Worm (Caenorhabditis elegans) whole organism, L3 larva: ENCODE data around the gene cnc-2.

Experiments
- R02D3.7 ChIP-seq: fragments of 150-350 bp; optimal IDR thresholded peaks from 2 replicates; lab custom pipeline; 2014; ENCODE audit warnings: missing biosample characterization, missing genetic modification characterization
- ZK546.5 ChIP-seq: sonication (generic microtip); optimal IDR thresholded peaks from 2 replicates; lab custom pipeline; 2017; ENCODE audit warnings: missing biosample characterization, missing genetic modification characterization
- ama-1 ChIP-seq: fragments of 150-350 bp; optimal IDR thresholded peaks from 2 replicates; lab custom pipeline; 2018
- ceh-28 ChIP-seq: fragments of 150-350 bp; optimal IDR thresholded peaks from 2 replicates; lab custom pipeline; 2014; ENCODE audit warnings: missing biosample characterization, missing genetic modification reagents, missing genetic modification characterization
- ceh-9 ChIP-seq: sonication (generic microtip); optimal IDR thresholded peaks from 2 replicates; lab custom pipeline; 2018; ENCODE audit warnings: missing biosample characterization, missing genetic modification characterization
- egl-27 ChIP-seq: sonication (generic microtip); optimal IDR thresholded peaks from 4 replicates; lab custom pipeline; 2017; ENCODE audit warnings: missing biosample characterization, missing genetic modification reagents, missing genetic modification characterization
- egl-5 ChIP-seq: fragments of 150-350 bp; optimal IDR thresholded peaks from 2 replicates; lab custom pipeline; 2017; ENCODE audit warnings: missing biosample characterization, missing genetic modification reagents, missing genetic modification characterization, inconsistent platforms
- elt-1 ChIP-seq: fragments of 150-350 bp; optimal IDR thresholded peaks from 2 replicates; lab custom pipeline; 2014; ENCODE audit warnings: missing biosample characterization, missing genetic modification characterization
- elt-2 ChIP-seq: sonication (generic microtip); optimal IDR thresholded peaks from 2 replicates; lab custom pipeline; 2016; ENCODE audit warnings: missing genetic modification reagents, mild to moderate bottlenecking, missing genetic modification characterization, missing compliant biosample characterization
- elt-3 ChIP-seq, 3 experiments: fragments of 150-350 bp in 1 of 3; sonication (generic microtip) in 2 of 3; optimal IDR thresholded peaks; 2 replicates in 2 of 3; 4 replicates in 1 of 3; lab custom pipeline; 2014 to 2017; ENCODE audit warnings: missing biosample characterization in 3 of 3, missing genetic modification characterization in 3 of 3
- fkh-10 ChIP-seq: sonication (generic microtip); optimal IDR thresholded peaks from 2 replicates; lab custom pipeline; 2017; ENCODE audit warnings: missing biosample characterization, missing genetic modification reagents, missing genetic modification characterization
- fos-1 ChIP-seq: fragments of 150-350 bp; optimal IDR thresholded peaks from 2 replicates; lab custom pipeline; 2014; ENCODE audit warnings: missing biosample characterization, missing genetic modification characterization
- hmg-11 ChIP-seq: sonication (generic microtip); optimal IDR thresholded peaks from 2 replicates; lab custom pipeline; 2016; ENCODE audit warnings: missing genetic modification characterization, missing compliant biosample characterization
- jun-1 ChIP-seq: fragments of 150-350 bp; optimal IDR thresholded peaks from 2 replicates; lab custom pipeline; 2014; ENCODE audit warnings: missing biosample characterization, missing genetic modification reagents, missing genetic modification characterization
- lin-15B ChIP-seq: fragments of 150-350 bp; optimal IDR thresholded peaks from 2 replicates; lab custom pipeline; 2014; ENCODE audit warnings: missing biosample characterization, missing genetic modification characterization
- lsy-12 ChIP-seq: sonication (generic microtip); optimal IDR thresholded peaks from 2 replicates; lab custom pipeline; 2016; ENCODE audit warnings: mild to moderate bottlenecking, missing genetic modification characterization, missing compliant biosample characterization
- mdl-1 ChIP-seq: fragments of 150-350 bp; optimal IDR thresholded peaks from 2 replicates; lab custom pipeline; 2014; ENCODE audit warnings: missing biosample characterization, missing genetic modification characterization
- mml-1 ChIP-seq: fragments of 150-350 bp; sonication (generic microtip); optimal IDR thresholded peaks from 3 replicates; lab custom pipeline; 2014; ENCODE audit warnings: missing biosample characterization, missing genetic modification characterization
- nfya-1 ChIP-seq: sonication (generic microtip); optimal IDR thresholded peaks from 2 replicates; lab custom pipeline; 2017; ENCODE audit warnings: missing genetic modification characterization, mild to moderate bottlenecking, missing compliant biosample characterization, antibody characterized with exemption, moderate library complexity; ENCODE audit not compliant: insufficient read depth
- nhr-12 ChIP-seq: fragments of 150-350 bp; optimal IDR thresholded peaks from 2 replicates; lab custom pipeline; 2014; ENCODE audit warnings: missing biosample characterization, missing genetic modification characterization
- nhr-25 ChIP-seq: sonication (generic microtip); optimal IDR thresholded peaks from 2 replicates; lab custom pipeline; 2017; ENCODE audit warnings: missing biosample characterization, missing genetic modification characterization
- nhr-28 ChIP-seq: fragments of 150-350 bp; optimal IDR thresholded peaks from 2 replicates; lab custom pipeline; 2014; ENCODE audit warnings: missing biosample characterization, missing genetic modification characterization
- nhr-43 ChIP-seq: sonication (generic microtip); optimal IDR thresholded peaks from 2 replicates; lab custom pipeline; 2016; ENCODE audit warnings: mild to moderate bottlenecking, missing genetic modification characterization, missing compliant biosample characterization; ENCODE audit not compliant: poor library complexity, severe bottlenecking
- nhr-77 ChIP-seq: fragments of 150-350 bp; optimal IDR thresholded peaks from 2 replicates; lab custom pipeline; 2014; ENCODE audit warnings: missing biosample characterization, missing genetic modification characterization
- pha-4 ChIP-seq: fragments of 150-350 bp; optimal IDR thresholded peaks from 2 replicates; lab custom pipeline; 2014; ENCODE audit warnings: missing biosample characterization, missing genetic modification reagents, missing genetic modification characterization
- pqm-1 ChIP-seq: fragments of 150-350 bp; optimal IDR thresholded peaks from 2 replicates; lab custom pipeline; 2017; ENCODE audit warnings: missing biosample characterization, missing genetic modification characterization, inconsistent platforms
- sea-2 ChIP-seq: fragments of 150-350 bp; sonication (generic microtip); optimal IDR thresholded peaks from 4 replicates; lab custom pipeline; 2014; ENCODE audit warnings: missing biosample characterization, missing genetic modification reagents, missing genetic modification characterization
- skn-1 ChIP-seq: fragments of 150-350 bp; optimal IDR thresholded peaks from 2 replicates; lab custom pipeline; 2014; ENCODE audit warnings: missing biosample characterization, missing genetic modification characterization
- snpc-4 ChIP-seq: fragments of 150-350 bp; optimal IDR thresholded peaks from 2 replicates; lab custom pipeline; 2014; ENCODE audit warnings: missing biosample characterization, missing genetic modification characterization
- tbx-2 ChIP-seq: sonication (generic microtip); optimal IDR thresholded peaks from 2 replicates; lab custom pipeline; 2016; ENCODE audit warnings: mild to moderate bottlenecking, missing genetic modification characterization, missing compliant biosample characterization
- unc-39 ChIP-seq: sonication (generic microtip); optimal IDR thresholded peaks from 4 replicates; lab custom pipeline; 2017; ENCODE audit warnings: missing biosample characterization, missing genetic modification characterization
- zag-1 ChIP-seq: fragments of 150-350 bp; optimal IDR thresholded peaks from 2 replicates; lab custom pipeline; 2014; ENCODE audit warnings: missing biosample characterization, missing genetic modification characterization
- ztf-11 ChIP-seq: fragments of 150-350 bp; optimal IDR thresholded peaks from 2 replicates; lab custom pipeline; 2014; ENCODE audit warnings: missing biosample characterization, missing genetic modification characterization
- ztf-4 ChIP-seq: fragments of 150-350 bp; optimal IDR thresholded peaks from 2 replicates; lab custom pipeline; 2014; ENCODE audit warnings: missing biosample characterization, missing genetic modification characterization

The cnc-2 gene

ce11 chrV:1488642-1489041 lies 38.7 kb upstream of the cnc-2 start:
- TF ChIP-seq ceh-9 (no peak), ceh-28 (tag; lab: Kevin White, UChicago) (no peak), elt-2 (no peak), skn-1 (tag; lab: Kevin White, UChicago) (no peak), elt-3 (tag; optimal IDR thresholded peaks at IDR 0.05; lab: Kevin White, UChicago) (no peak), nfya-1 (tag; lab: Kevin White, UChicago) (no peak), nhr-28 (no peak), nhr-25 (tag; lab: Kevin White, UChicago) (no peak), R02D3.7 (tag; lab: Kevin White, UChicago) (no peak), pqm-1 (tag; lab: Kevin White, UChicago) (no peak), ztf-11 (no peak), ztf-4 (no peak), hmg-11 (tag; lab: Kevin White, UChicago) (no peak), elt-1 (tag; lab: Kevin White, UChicago) (no peak), mml-1 (tag; lab: Kevin White, UChicago) (no peak), jun-1 (tag; lab: Kevin White, UChicago) (no peak), fos-1 (tag; lab: Kevin White, UChicago) (no peak), pha-4 (tag; lab: Kevin White, UChicago) (no peak), nhr-43 (tag; lab: Kevin White, UChicago) (no peak), zag-1 (no peak)

ce11 chrV:1487262-1487661 lies 37.3 kb upstream of the cnc-2 start:
- no peak for TF ChIP-seq mml-1 (tag; lab: Kevin White, UChicago)
- TF ChIP-seq, all 47 proteins: peak for 0

ce11 chrV:1486031-1486430 lies 36.0 kb upstream of the cnc-2 start:
- TF ChIP-seq ama-1 (lab: Kevin White, UChicago) = no peak
- no peak for TF ChIP-seq pha-4 (tag; lab: Kevin White, UChicago)
- peak; percentile 58 for TF ChIP-seq fkh-10 (GFP tag; lab: Kevin White, UChicago)

ce11 chrV:1481742-1482141 lies 31.8 kb upstream of the cnc-2 start, which contains the start of gene C38C3.4:
Gene C38C3.4 (plus strand): TSS chrV:1482042.
- no peak for TF ChIP-seq skn-1 (tag; lab: Kevin White, UChicago)
- TF ChIP-seq zag-1 = no peak
- no peak for TF ChIP-seq lin-15B (tag; lab: Kevin White, UChicago)
- no peak for TF ChIP-seq snpc-4 (tag; lab: Kevin White, UChicago)
- no peak for TF ChIP-seq mml-1 (tag; lab: Kevin White, UChicago)
- TF ChIP-seq mdl-1 = no peak
- TF ChIP-seq pha-4 (tag; lab: Kevin White, UChicago) = no peak
- TF ChIP-seq nhr-12 (tag; lab: Kevin White, UChicago) = no peak
- TF ChIP-seq tbx-2 (tag; lab: Kevin White, UChicago) = no peak
- no peak for TF ChIP-seq elt-3 (tag; optimal IDR thresholded peaks at IDR 0.05; lab: Kevin White, UChicago)
- no peak for TF ChIP-seq fkh-10 (GFP tag; lab: Kevin White, UChicago)
- TF ChIP-seq nhr-28 = no peak
- no peak for TF ChIP-seq R02D3.7 (tag; lab: Kevin White, UChicago)
- TF ChIP-seq sea-2 = no peak
- no peak for TF ChIP-seq egl-27

- TF ChIP-seq egl-5 (tag; lab: Kevin White, UChicago) = peak; percentile 73
- TF ChIP-seq unc-39 = no peak
- no peak for TF ChIP-seq nhr-77 (tag; lab: Kevin White, UChicago)
These were observed 30.9 kb upstream of the cnc-2 start for ce11 chrV:1480841-1481240.

- TF ChIP-seq lsy-12 (tag; lab: Kevin White, UChicago) (no peak), snpc-4 (tag; lab: Kevin White, UChicago) (no peak), ZK546.5 (no peak)
- TF ChIP-seq, all 47 proteins: peak for 0
These were observed 26.9 kb upstream of the cnc-2 start for ce11 chrV:1476841-1477240.
